Worm (Caenorhabditis elegans) whole organism, late embryonic: ENCODE data around the gene srp-8.

Experiments used
- ama-1 ChIP-seq: fragments of 150-350 bp; optimal IDR thresholded peaks from 2 replicates; lab custom pipeline; 2014
- fax-1 ChIP-seq: sonication (generic microtip); optimal IDR thresholded peaks from 2 replicates; lab custom pipeline; 2016; ENCODE audit warnings: missing genotype, missing genetic modification characterization, missing compliant biosample characterization
- pha-4 ChIP-seq: fragments of 150-350 bp; optimal IDR thresholded peaks from 2 replicates; lab custom pipeline; 2018; ENCODE audit warnings: missing biosample characterization, missing genetic modification reagents, missing genetic modification characterization
- sox-2 ChIP-seq: fragments of 200-800 bp; sonication (Bioruptor generic); IDR thresholded peaks from 2 replicates; pipeline ENCODE4 v1.3.6; 2022; ENCODE audit warnings: missing genetic modification reagents, missing genetic modification characterization, missing compliant biosample characterization
- sox-4 ChIP-seq: sonication (generic microtip); optimal IDR thresholded peaks from 2 replicates; lab custom pipeline; 2017; ENCODE audit warnings: mild to moderate bottlenecking, missing genetic modification characterization, inconsistent platforms, missing compliant biosample characterization
- syd-9 ChIP-seq: sonication (generic microtip); optimal IDR thresholded peaks from 2 replicates; lab custom pipeline; 2016; ENCODE audit warnings: mild to moderate bottlenecking, missing genetic modification characterization, moderate library complexity, missing compliant biosample characterization
- tbx-2 ChIP-seq: sonication (generic microtip); optimal IDR thresholded peaks from 2 replicates; lab custom pipeline; 2016; ENCODE audit warnings: missing genetic modification characterization, missing compliant biosample characterization
- unc-55 ChIP-seq: sonication (generic microtip); optimal IDR thresholded peaks from 2 replicates; lab custom pipeline; 2017; ENCODE audit warnings: missing biosample characterization, missing genetic modification reagents, missing genetic modification characterization

DNA sequence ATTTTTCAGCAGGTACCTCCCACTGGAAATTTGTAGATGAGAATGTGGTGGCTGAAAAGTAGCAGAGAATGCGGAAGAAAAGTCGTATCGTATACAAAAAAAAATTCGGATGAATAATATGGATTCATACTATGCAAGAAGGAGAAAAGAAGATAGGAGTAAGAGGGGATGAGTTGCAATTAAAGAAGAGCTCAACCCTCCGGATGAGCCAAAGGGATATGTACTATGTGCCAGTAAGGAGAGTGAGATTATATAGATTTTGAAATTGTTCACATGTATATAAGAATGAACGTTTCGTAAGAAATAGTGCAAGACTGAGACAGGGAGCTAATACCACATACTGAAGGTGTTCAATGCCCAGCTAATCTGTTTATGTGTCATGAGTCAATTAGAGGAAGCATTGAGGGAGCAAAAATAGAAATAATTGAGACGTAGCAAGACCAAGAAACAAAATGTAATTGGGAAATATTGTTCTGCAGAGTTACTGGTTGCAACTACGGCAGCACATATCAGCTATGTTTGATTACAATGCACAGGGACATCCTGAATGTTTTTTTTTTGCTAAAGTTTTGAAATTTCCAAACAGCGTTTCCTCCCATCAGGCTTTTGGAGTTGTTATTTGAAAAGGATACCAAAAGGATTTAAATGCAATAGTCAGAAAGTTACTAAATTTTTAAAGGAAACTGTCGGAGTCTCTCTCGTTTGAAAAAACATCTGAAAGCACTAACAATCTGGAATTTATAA, 15.1 kb upstream of the srp-8 start, which contains the start of gene F20D6.8:
- TF ChIP-seq syd-9 (tag; lab: Kevin White, UChicago) (no peak), pha-4 (tag; lab: Kevin White, UChicago) (no peak), unc-55 (GFP tag; lab: Kevin White, UChicago) (no peak), sox-4 (tag; lab: Kevin White, UChicago) (no peak), fax-1 (tag; lab: Kevin White, UChicago) (no peak), sox-2 (GFP tag; lab: Robert Waterston, UW) (no peak), ama-1 (lab: Kevin White, UChicago) (no peak), tbx-2 (tag; lab: Kevin White, UChicago) (no peak)
